Worm (Caenorhabditis elegans) whole organism, mixed stage, embryonic: ENCODE results near the gene F49F1.12.
A peak's percentile ranks its signal among the peaks of the same experiment; 100 is the strongest.

Experiments used
- M03D4.4 ChIP-seq: sonication (generic microtip); optimal IDR thresholded peaks from 2 replicates; lab custom pipeline; 2017; ENCODE audit warnings: mild to moderate bottlenecking, missing genetic modification characterization, missing compliant biosample characterization
- bed-3 ChIP-seq: fragments of 200-800 bp; sonication (Bioruptor generic); optimal IDR thresholded peaks from 3 replicates; lab custom pipeline; 2018; ENCODE audit warnings: mild to moderate bottlenecking, missing genetic modification characterization, moderate library complexity, missing compliant biosample characterization
- ces-1 ChIP-seq: fragments of 150-350 bp; optimal IDR thresholded peaks from 2 replicates; lab custom pipeline; 2014; ENCODE audit warnings: missing biosample characterization, missing genetic modification reagents, missing genetic modification characterization
- elt-1 ChIP-seq: sonication (generic microtip); optimal IDR thresholded peaks from 2 replicates; lab custom pipeline; 2017; ENCODE audit warnings: missing genetic modification characterization, mild to moderate bottlenecking, missing compliant biosample characterization, antibody characterized with exemption, moderate library complexity, borderline replicate concordance; ENCODE audit not compliant: insufficient read depth
- elt-3 ChIP-seq: fragments of 150-350 bp; optimal IDR thresholded peaks from 2 replicates; lab custom pipeline; 2014; ENCODE audit warnings: missing biosample characterization, missing genetic modification characterization
- ham-2 ChIP-seq: fragments of 200-800 bp; sonication (Bioruptor generic); optimal IDR thresholded peaks from 2 replicates; lab custom pipeline; 2018; ENCODE audit warnings: mild to moderate bottlenecking, missing genetic modification characterization, missing compliant biosample characterization
- hlh-1 ChIP-seq: fragments of 150-350 bp; optimal IDR thresholded peaks from 2 replicates; lab custom pipeline; 2014; ENCODE audit warnings: missing biosample characterization, missing genetic modification reagents, missing genetic modification characterization
- lin-13 ChIP-seq: fragments of 150-350 bp; optimal IDR thresholded peaks from 2 replicates; lab custom pipeline; 2014; ENCODE audit warnings: missing biosample characterization, missing genetic modification characterization
- lin-32 ChIP-seq: fragments of 200-800 bp; sonication (Bioruptor generic); optimal IDR thresholded peaks from 2 replicates; lab custom pipeline; 2018; ENCODE audit warnings: mild to moderate bottlenecking, missing genetic modification characterization, missing compliant biosample characterization
- lsy-2 ChIP-seq: fragments of 150-350 bp; optimal IDR thresholded peaks from 2 replicates; lab custom pipeline; 2014; ENCODE audit warnings: missing biosample characterization, missing genetic modification characterization
- mep-1 ChIP-seq: fragments of 150-350 bp; optimal IDR thresholded peaks from 2 replicates; lab custom pipeline; 2017; ENCODE audit warnings: missing biosample characterization, missing genetic modification reagents, missing genetic modification characterization, inconsistent platforms
- mls-2 ChIP-seq: sonication (generic microtip); optimal IDR thresholded peaks from 2 replicates; lab custom pipeline; 2016; ENCODE audit warnings: mild to moderate bottlenecking, missing genetic modification characterization, moderate library complexity, missing compliant biosample characterization
- nhr-12 ChIP-seq: fragments of 150-350 bp; optimal IDR thresholded peaks from 2 replicates; lab custom pipeline; 2014; ENCODE audit warnings: missing biosample characterization, missing genetic modification characterization
- nhr-2 ChIP-seq: fragments of 150-350 bp; optimal IDR thresholded peaks from 2 replicates; lab custom pipeline; 2014; ENCODE audit warnings: missing biosample characterization, missing genetic modification characterization
- nhr-237 ChIP-seq: fragments of 150-350 bp; optimal IDR thresholded peaks from 2 replicates; lab custom pipeline; 2014; ENCODE audit warnings: missing biosample characterization, missing genetic modification characterization
- nhr-28 ChIP-seq: fragments of 150-350 bp; optimal IDR thresholded peaks from 2 replicates; lab custom pipeline; 2014; ENCODE audit warnings: missing biosample characterization, missing genetic modification characterization
- nhr-76 ChIP-seq: sonication (generic microtip); optimal IDR thresholded peaks from 2 replicates; lab custom pipeline; 2017; ENCODE audit warnings: missing biosample characterization, missing genetic modification characterization
- pha-4 ChIP-seq: fragments of 150-350 bp; optimal IDR thresholded peaks from 2 replicates; lab custom pipeline; 2018; ENCODE audit warnings: missing biosample characterization, missing genetic modification reagents, missing genetic modification characterization
- sem-2 ChIP-seq: fragments of 200-800 bp; sonication (Bioruptor generic); optimal IDR thresholded peaks from 2 replicates; lab custom pipeline; 2018; ENCODE audit warnings: mild to moderate bottlenecking, missing genetic modification characterization, missing compliant biosample characterization
- snpc-4 ChIP-seq: fragments of 150-350 bp; optimal IDR thresholded peaks from 2 replicates; lab custom pipeline; 2014; ENCODE audit warnings: missing biosample characterization, missing genetic modification characterization
- sptf-1 ChIP-seq: sonication (generic microtip); optimal IDR thresholded peaks from 2 replicates; lab custom pipeline; 2017; ENCODE audit warnings: mild to moderate bottlenecking, missing genetic modification characterization, moderate library complexity, missing compliant biosample characterization
- tbx-8 ChIP-seq: fragments of 200-800 bp; sonication (Bioruptor generic); optimal IDR thresholded peaks from 2 replicates; lab custom pipeline; 2018; ENCODE audit warnings: mild to moderate bottlenecking, missing genetic modification characterization, moderate library complexity, missing compliant biosample characterization
- unc-120 ChIP-seq: sonication (generic microtip); optimal IDR thresholded peaks from 2 replicates; lab custom pipeline; 2017; ENCODE audit warnings: missing genetic modification characterization, missing compliant biosample characterization; ENCODE audit not compliant: poor library complexity, severe bottlenecking
- unc-39 ChIP-seq: fragments of 150-350 bp; optimal IDR thresholded peaks from 2 replicates; lab custom pipeline; 2014; ENCODE audit warnings: missing biosample characterization, missing genetic modification characterization
- unc-62 ChIP-seq: fragments of 150-350 bp; optimal IDR thresholded peaks from 2 replicates; lab custom pipeline; 2014; ENCODE audit warnings: missing biosample characterization, missing genetic modification reagents, missing genetic modification characterization
- zip-8 ChIP-seq: fragments of 150-350 bp; optimal IDR thresholded peaks from 2 replicates; lab custom pipeline; 2014; ENCODE audit warnings: missing biosample characterization, missing genetic modification characterization
- ztf-11 ChIP-seq: fragments of 150-350 bp; optimal IDR thresholded peaks from 2 replicates; lab custom pipeline; 2014; ENCODE audit warnings: missing biosample characterization, missing genetic modification characterization

Gene F49F1.12

DNA sequence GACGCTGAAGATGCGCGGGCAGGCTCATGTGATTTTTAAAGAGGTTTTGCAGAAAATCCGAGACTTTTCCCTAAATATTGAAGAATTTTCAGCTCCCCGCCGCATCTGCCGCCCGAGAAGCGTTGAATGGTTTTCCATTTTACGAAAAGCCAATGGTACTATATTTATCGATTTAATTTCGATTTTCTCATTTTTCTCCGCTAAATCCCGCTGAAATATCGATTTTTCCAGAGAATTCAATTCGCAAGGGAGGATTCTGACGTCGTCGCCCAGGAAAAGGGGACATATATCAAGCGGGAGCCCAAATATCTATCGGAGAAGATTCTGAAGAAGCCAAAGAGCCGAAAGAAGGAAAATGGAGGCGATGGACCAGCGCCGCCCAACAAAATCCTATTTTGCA lies 29.4 kb upstream of the F49F1.12 start:
- TF ChIP-seq mep-1 (tag; lab: Kevin White, UChicago) = no peak
- no peak for TF ChIP-seq nhr-76 (tag; lab: Kevin White, UChicago)
- no peak for TF ChIP-seq nhr-237 (tag; lab: Kevin White, UChicago)

- TF ChIP-seq unc-39 (tag; lab: Kevin White, UChicago) (no peak), lin-13 (peak; percentile 4), ces-1 (GFP tag; lab: Kevin White, UChicago) (no peak), zip-8 (no peak), mep-1 (tag; lab: Kevin White, UChicago) (peak; percentile 41), lsy-2 (tag; lab: Kevin White, UChicago) (peak; percentile 60)
Measured at ce11 chrIV:4171531-4172163, 28.8 kb upstream of the F49F1.12 start, which contains the start of the genes K08D10.13 and rnp-2. Gene K08D10.13, minus strand, starts transcription at chrIV:4171581. Gene rnp-2, plus strand, starts transcription at chrIV:4172076.

DNA sequence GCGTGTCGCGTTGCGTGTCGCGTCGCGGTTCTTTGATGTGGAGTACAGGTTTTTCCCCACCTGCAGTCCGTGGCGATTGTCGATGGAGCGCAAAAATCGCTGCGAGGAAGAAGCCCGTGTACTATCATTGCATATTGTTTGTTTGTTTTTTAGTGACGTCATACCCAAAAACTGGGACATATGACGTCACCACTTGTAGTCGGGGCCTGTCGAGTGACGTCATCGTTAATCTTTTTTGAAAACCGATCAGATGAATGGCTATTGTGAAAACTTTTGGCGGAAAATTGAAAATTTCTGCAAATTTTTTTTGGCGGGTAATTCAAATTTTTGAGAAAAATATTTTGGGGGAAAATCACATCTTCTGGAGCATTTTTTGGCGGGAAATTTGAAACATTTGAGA lies 24.4 kb upstream of the F49F1.12 start:
- TF ChIP-seq lin-32 (GFP tag; lab: Kevin White, UChicago) (no peak), zip-8 (peak; percentile 100)

DNA sequence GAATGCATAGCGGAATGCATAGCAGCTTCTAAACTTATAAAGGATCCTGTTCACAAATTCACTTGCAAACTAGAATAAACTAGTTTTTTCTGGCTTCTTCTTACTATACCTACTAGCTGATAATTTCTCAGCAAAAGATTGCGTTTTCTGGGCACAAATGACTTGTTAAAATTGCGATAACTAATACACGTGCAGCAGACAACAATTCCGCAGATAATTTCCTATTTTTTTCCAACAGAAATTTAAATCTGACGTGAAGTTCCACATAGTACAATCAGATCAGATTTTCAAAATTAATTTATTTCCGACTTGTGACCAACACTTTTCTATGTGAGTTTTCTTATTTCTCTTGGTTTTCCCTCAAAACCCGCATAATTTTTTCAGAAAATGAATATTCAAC lies 21.5 kb upstream of the F49F1.12 start, which contains the start of gene scrm-8:
TSS of gene scrm-8 (plus strand) at position 301 of the 400 bp plus-strand sequence.
- TF ChIP-seq M03D4.4 (tag; lab: Kevin White, UChicago) (no peak), tbx-8 (GFP tag; lab: Kevin White, UChicago) (no peak), lin-13 (no peak)

DNA sequence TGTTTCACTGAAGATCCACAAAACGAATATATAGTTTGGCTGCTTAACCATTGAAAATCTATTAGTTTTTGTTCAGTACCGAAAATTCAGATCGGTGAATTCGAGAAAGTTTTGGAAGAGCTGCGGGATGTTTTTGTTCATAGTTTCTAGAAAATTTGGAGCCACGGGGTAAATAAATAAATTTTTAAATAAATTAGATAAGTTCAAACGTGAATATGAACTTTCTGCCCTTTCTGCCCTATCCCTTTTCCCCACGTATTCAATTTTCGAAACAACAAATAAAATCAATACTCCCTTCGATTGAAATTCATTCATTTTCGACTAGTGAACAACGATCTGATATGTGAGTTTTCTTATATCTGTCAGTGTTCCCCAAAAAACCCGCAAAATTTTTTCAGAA lies 19.2 kb upstream of the F49F1.12 start, which contains the start of gene scrm-5:
TSS of gene scrm-5 (plus strand) at position 301 of the 400 bp plus-strand sequence.
- TF ChIP-seq nhr-2 (tag; lab: Kevin White, UChicago) (no peak), lsy-2 (tag; lab: Kevin White, UChicago) (no peak), elt-1 (tag; lab: Kevin White, UChicago) (no peak), unc-120 (tag; lab: Kevin White, UChicago) (no peak), elt-3 (tag; lab: Kevin White, UChicago) (no peak), bed-3 (GFP tag; lab: Kevin White, UChicago) (no peak), pha-4 (tag; lab: Kevin White, UChicago) (no peak), mls-2 (tag; lab: Kevin White, UChicago) (no peak), unc-39 (tag; lab: Kevin White, UChicago) (no peak), sem-2 (GFP tag; lab: Kevin White, UChicago) (no peak), nhr-12 (tag; lab: Kevin White, UChicago) (no peak), ces-1 (GFP tag; lab: Kevin White, UChicago) (no peak), M03D4.4 (tag; lab: Kevin White, UChicago) (no peak), ztf-11 (tag; lab: Kevin White, UChicago) (no peak), mep-1 (tag; lab: Kevin White, UChicago) (no peak), sptf-1 (tag; lab: Kevin White, UChicago) (no peak)
- TF ChIP-seq, all 35 proteins: peak for 0

ce11 chrIV:4154641-4155040 lies 11.8 kb upstream of the F49F1.12 start, which contains the start of gene K08D10.14:
Gene K08D10.14, plus strand, starts transcription at chrIV:4154941.
- TF ChIP-seq snpc-4 (no peak), lin-32 (GFP tag; lab: Kevin White, UChicago) (no peak), nhr-76 (tag; lab: Kevin White, UChicago) (no peak), elt-1 (tag; lab: Kevin White, UChicago) (no peak), sem-2 (GFP tag; lab: Kevin White, UChicago) (no peak), elt-3 (tag; lab: Kevin White, UChicago) (no peak)

ce11 chrIV:4152143-4152542 lies 9.3 kb upstream of the F49F1.12 start, which contains the start of the genes K08D10.10 and R07C12.1:
Gene K08D10.10, plus strand, starts transcription at chrIV:4152235.
Gene R07C12.1, plus strand, starts transcription at chrIV:4152456.
- TF ChIP-seq nhr-28 (tag; lab: Kevin White, UChicago) (no peak), elt-1 (tag; lab: Kevin White, UChicago) (no peak), bed-3 (GFP tag; lab: Kevin White, UChicago) (no peak), nhr-237 (tag; lab: Kevin White, UChicago) (no peak), nhr-12 (tag; lab: Kevin White, UChicago) (no peak), mls-2 (tag; lab: Kevin White, UChicago) (no peak), sptf-1 (tag; lab: Kevin White, UChicago) (no peak), lsy-2 (tag; lab: Kevin White, UChicago) (no peak), hlh-1 (no peak), lin-32 (GFP tag; lab: Kevin White, UChicago) (no peak), unc-62 (GFP tag; lab: Kevin White, UChicago) (no peak), ham-2 (no peak), tbx-8 (GFP tag; lab: Kevin White, UChicago) (no peak)
